Fruit fly (Drosophila melanogaster) whole organism, embryonic: ENCODE results near the gene CG10576.

Experiments
- ATbp ChIP-seq: fragments of 200-800 bp; sonication (Bioruptor generic); optimal IDR thresholded peaks from 2 replicates; lab custom pipeline; 2017; ENCODE audit warnings: missing biosample characterization, mild to moderate bottlenecking, missing genetic modification characterization, missing genetic modification reagents
- Awh ChIP-seq: fragments of 200-800 bp; sonication (Bioruptor generic); IDR thresholded peaks from 2 replicates; pipeline ENCODE4, ENCODE4 v1.3.6; 2022; ENCODE audit warnings: missing biosample characterization, missing genetic modification characterization
- BEAF-32 ChIP-seq: fragments of 200-800 bp; sonication (Bioruptor generic); optimal IDR thresholded peaks from 3 replicates; lab custom pipeline; 2017; ENCODE audit warnings: missing biosample characterization, missing genetic modification characterization, mild to moderate bottlenecking, moderate library complexity, missing genetic modification reagents
- Bteb2 ChIP-seq: fragments of 200-800 bp; sonication (Bioruptor generic); optimal IDR thresholded peaks from 2 replicates; lab custom pipeline; 2016; ENCODE audit warnings: missing biosample characterization, missing genetic modification characterization
- CG10274 ChIP-seq: fragments of 200-800 bp; sonication (Bioruptor generic); optimal IDR thresholded peaks from 3 replicates; lab custom pipeline; 2017; ENCODE audit warnings: missing biosample characterization, mild to moderate bottlenecking, missing genetic modification characterization
- CG12155 ChIP-seq: fragments of 200-800 bp; sonication (Bioruptor generic); optimal IDR thresholded peaks from 3 replicates; lab custom pipeline; 2016; ENCODE audit warnings: missing biosample characterization, missing genetic modification characterization
- CG12391 ChIP-seq: fragments of 200-800 bp; sonication (Bioruptor generic); optimal IDR thresholded peaks from 3 replicates; lab custom pipeline; 2018; ENCODE audit warnings: missing biosample characterization, mild to moderate bottlenecking, missing genetic modification characterization, moderate library complexity
- CG12744 ChIP-seq: fragments of 200-800 bp; sonication (Bioruptor generic); optimal IDR thresholded peaks from 2 replicates; lab custom pipeline; 2016; ENCODE audit warnings: missing biosample characterization, missing genetic modification characterization
- CG12769 ChIP-seq: fragments of 200-800 bp; sonication (Bioruptor generic); optimal IDR thresholded peaks from 2 replicates; lab custom pipeline; 2019; ENCODE audit warnings: missing biosample characterization, mild to moderate bottlenecking, missing genetic modification characterization, moderate library complexity
- CG13624 ChIP-seq: fragments of 200-800 bp; sonication (Bioruptor generic); optimal IDR thresholded peaks from 2 replicates; lab custom pipeline; 2016; ENCODE audit warnings: missing biosample characterization, missing genetic modification characterization
- CG13894 ChIP-seq: fragments of 200-800 bp; sonication (Bioruptor generic); optimal IDR thresholded peaks from 3 replicates; lab custom pipeline; 2018; ENCODE audit warnings: missing biosample characterization, mild to moderate bottlenecking, missing genetic modification characterization, moderate library complexity
- CG1529 ChIP-seq: fragments of 200-800 bp; sonication (Bioruptor generic); optimal IDR thresholded peaks from 3 replicates; lab custom pipeline; 2018; ENCODE audit warnings: missing biosample characterization, missing genetic modification characterization
- CG15479 ChIP-seq: fragments of 200-800 bp; sonication (Bioruptor generic); optimal IDR thresholded peaks from 3 replicates; lab custom pipeline; 2019; ENCODE audit warnings: missing biosample characterization, mild to moderate bottlenecking, missing genetic modification characterization, moderate library complexity
- CG1603 ChIP-seq: fragments of 200-800 bp; sonication (Bioruptor generic); optimal IDR thresholded peaks from 2 replicates; lab custom pipeline; 2019; ENCODE audit warnings: missing biosample characterization, mild to moderate bottlenecking, missing genetic modification characterization, moderate library complexity
- CG1647 ChIP-seq: fragments of 200-800 bp; sonication (Bioruptor generic); optimal IDR thresholded peaks from 3 replicates; lab custom pipeline; 2016; ENCODE audit warnings: missing biosample characterization, missing genetic modification characterization
- CG2712 ChIP-seq: fragments of 200-800 bp; optimal IDR thresholded peaks from 3 replicates; lab custom pipeline; 2019; ENCODE audit warnings: missing biosample characterization, mild to moderate bottlenecking, missing genetic modification characterization, moderate library complexity
- CG4282 ChIP-seq: fragments of 200-800 bp; sonication (Bioruptor generic); optimal IDR thresholded peaks from 2 replicates; lab custom pipeline; 2016; ENCODE audit warnings: missing biosample characterization, missing genetic modification characterization
- CG7556 ChIP-seq: fragments of 200-800 bp; sonication (Bioruptor generic); optimal IDR thresholded peaks from 2 replicates; lab custom pipeline; 2017; ENCODE audit warnings: missing biosample characterization, mild to moderate bottlenecking, missing genetic modification characterization
- CG8944 ChIP-seq: fragments of 200-800 bp; sonication (Bioruptor generic); optimal IDR thresholded peaks from 3 replicates; lab custom pipeline; 2016; ENCODE audit warnings: missing biosample characterization, missing genetic modification characterization
- CG9817 ChIP-seq: fragments of 200-800 bp; sonication (Bioruptor generic); optimal IDR thresholded peaks from 2 replicates; lab custom pipeline; 2018; ENCODE audit warnings: missing biosample characterization, mild to moderate bottlenecking, missing genetic modification characterization, moderate library complexity
- Fer3 ChIP-seq: fragments of 200-800 bp; sonication (Bioruptor generic); optimal IDR thresholded peaks from 2 replicates; lab custom pipeline; 2018; ENCODE audit warnings: missing biosample characterization, mild to moderate bottlenecking, missing genetic modification characterization, moderate library complexity
- Gsc ChIP-seq: fragments of 200-800 bp; sonication (Bioruptor generic); IDR thresholded peaks from 2 replicates; pipeline ENCODE4 v1.3.6; 2022; ENCODE audit warnings: missing biosample characterization, missing genetic modification characterization
- Oaz ChIP-seq: fragments of 200-800 bp; sonication (Bioruptor generic); IDR thresholded peaks from 2 replicates; pipeline ENCODE4 v1.3.6; 2022; ENCODE audit warnings: missing biosample characterization, missing genetic modification characterization
- abd-A ChIP-seq: fragments of 200-800 bp; sonication (Bioruptor generic); optimal IDR thresholded peaks from 3 replicates; lab custom pipeline; 2019; ENCODE audit warnings: missing biosample characterization, mild to moderate bottlenecking, missing genetic modification characterization, moderate library complexity
- chif ChIP-seq, 2 experiments: fragments of 200-800 bp; sonication (Bioruptor generic); optimal IDR thresholded peaks; 3 replicates each; lab custom pipeline; 2016; ENCODE audit warnings: missing biosample characterization in 2 of 2, missing genetic modification characterization in 2 of 2
- chinmo ChIP-seq: fragments of 200-800 bp; sonication (Bioruptor generic); IDR thresholded peaks from 4 replicates; pipeline ENCODE4 v1.3.6; 2022; ENCODE audit warnings: missing biosample characterization, missing genetic modification characterization; ENCODE audit not compliant: partially characterized antibody
- crol ChIP-seq: fragments of 200-800 bp; sonication (Bioruptor generic); IDR thresholded peaks from 2 replicates; pipeline ENCODE4 v1.3.6; 2022; ENCODE audit warnings: missing biosample characterization, missing genetic modification characterization
- hb ChIP-seq: fragments of 200-800 bp; sonication (Bioruptor generic); IDR thresholded peaks from 3 replicates; pipeline ENCODE4 v1.3.6; 2022; ENCODE audit warnings: missing biosample characterization, missing genetic modification characterization; ENCODE audit not compliant: partially characterized antibody
- klu ChIP-seq: fragments of 200-800 bp; sonication (Bioruptor generic); IDR thresholded peaks from 2 replicates; pipeline ENCODE4 v1.3.6; 2022; ENCODE audit warnings: missing biosample characterization, missing genetic modification characterization
- lbe ChIP-seq: fragments of 200-800 bp; sonication (Bioruptor generic); optimal IDR thresholded peaks from 2 replicates; lab custom pipeline; 2016; ENCODE audit warnings: missing biosample characterization, mild to moderate bottlenecking, missing genetic modification characterization
- mirr ChIP-seq: fragments of 200-800 bp; sonication (Bioruptor generic); optimal IDR thresholded peaks from 3 replicates; lab custom pipeline; 2018; ENCODE audit warnings: missing biosample characterization, mild to moderate bottlenecking, missing genetic modification characterization
- odd ChIP-seq: fragments of 200-800 bp; sonication (Bioruptor generic); optimal IDR thresholded peaks from 2 replicates; lab custom pipeline; 2017; ENCODE audit warnings: missing biosample characterization, mild to moderate bottlenecking, missing genetic modification characterization
- pho ChIP-seq: fragments of 200-800 bp; sonication (Bioruptor generic); optimal IDR thresholded peaks from 2 replicates; lab custom pipeline; 2016; ENCODE audit warnings: missing biosample characterization, missing genetic modification characterization
- sens ChIP-seq: fragments of 200-800 bp; sonication (Bioruptor generic); peaks from one replicate; lab custom pipeline; 2016; ENCODE audit warnings: missing biosample characterization, missing genetic modification characterization
- sr ChIP-seq: fragments of 200-800 bp; sonication (Bioruptor generic); IDR thresholded peaks from 3 replicates; pipeline ENCODE4 v1.3.6; 2022; ENCODE audit warnings: missing biosample characterization, missing genetic modification characterization
- unc-4 ChIP-seq: fragments of 200-800 bp; sonication (Bioruptor generic); IDR thresholded peaks from 2 replicates; pipeline ENCODE4 v1.3.6; 2022; ENCODE audit warnings: missing biosample characterization, missing genetic modification characterization; ENCODE audit not compliant: partially characterized antibody
- vfl ChIP-seq: fragments of 200-800 bp; sonication (Bioruptor generic); optimal IDR thresholded peaks from 2 replicates; lab custom pipeline; 2016; ENCODE audit warnings: missing biosample characterization, missing genetic modification characterization
- vvl ChIP-seq: fragments of 200-800 bp; sonication (Bioruptor generic); IDR thresholded peaks from 2 replicates; pipeline ENCODE4 v1.3.6; 2022; ENCODE audit warnings: missing biosample characterization, missing genetic modification characterization
- zfh1 ChIP-seq: fragments of 200-800 bp; sonication (Bioruptor generic); IDR thresholded peaks from 3 replicates; pipeline ENCODE4 v1.3.6; 2022; ENCODE audit warnings: missing biosample characterization, missing genetic modification characterization
- zfh2 ChIP-seq: fragments of 200-800 bp; sonication (Bioruptor generic); optimal IDR thresholded peaks from 2 replicates; lab custom pipeline; 2016; ENCODE audit warnings: missing biosample characterization, missing genetic modification characterization

The CG10576 gene

DNA sequence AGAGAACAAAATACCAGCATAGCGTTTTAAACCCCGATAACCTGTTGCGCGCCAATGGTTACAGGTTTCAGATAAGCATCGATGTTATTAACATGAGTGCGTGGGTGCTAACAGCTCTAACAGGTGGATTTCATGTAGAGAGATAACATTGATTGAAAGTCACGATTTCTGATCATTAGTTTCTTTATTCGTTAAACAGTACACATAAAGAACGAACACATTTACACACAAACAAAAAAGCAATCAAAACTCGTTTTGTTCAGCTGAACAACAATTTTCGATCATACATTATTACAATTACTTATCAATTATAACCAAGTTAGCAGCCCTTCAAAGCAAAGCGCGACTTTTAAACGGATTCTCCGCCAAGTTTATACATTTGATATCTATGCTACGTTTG is 24.2 kb upstream of the CG10576 start (continued):
- TF ChIP-seq klu (GFP tag; lab: Robert Waterston, UW) (peak; percentile 52; the same call in 1 of the 2 replicates), zfh1 (GFP tag; lab: Robert Waterston, UW) (0 out of 3 replicates have a peak, but pooled peaks have one; percentile 29), sens (GFP tag; lab: Kevin White, UChicago) (peak; percentile 94), Bteb2 (GFP tag; lab: Kevin White, UChicago) (peak; percentile 13), crol (GFP tag; lab: Robert Waterston, UW) (no peak), lbe (GFP tag; lab: Kevin White, UChicago) (peak; percentile 66), zfh2 (peak; percentile 38), mirr (GFP tag; lab: Kevin White, UChicago) (peak; percentile 38), chif (GFP tag; optimal IDR thresholded peaks at IDR 0.05; lab: Kevin White, UChicago) (peak in 1 of 2 experiments; percentile 18), hb (GFP tag; lab: Robert Waterston, UW) (no peak), ATbp (GFP tag; lab: Kevin White, UChicago) (no peak), CG12391 (peak; percentile 47), odd (GFP tag; lab: Kevin White, UChicago) (no peak), CG13624 (GFP tag; lab: Kevin White, UChicago) (peak; percentile 65), Fer3 (tag; lab: Kevin White, UChicago) (peak; percentile 19), CG7556 (GFP tag; lab: Kevin White, UChicago) (peak; percentile 5), vfl (GFP tag; lab: Kevin White, UChicago) (peak; percentile 13), BEAF-32 (GFP tag; lab: Kevin White, UChicago) (peak; percentile 30), CG4282 (GFP tag; lab: Kevin White, UChicago) (no peak), unc-4 (0 out of 2 replicates have a peak, but pooled peaks have one; percentile 26), CG12155 (peak; percentile 17), CG10274 (no peak), pho (peak; percentile 50), CG1603 (tag; lab: Kevin White, UChicago) (peak; percentile 71), CG1529 (GFP tag; lab: Kevin White, UChicago) (no peak), CG1647 (GFP tag; lab: Kevin White, UChicago) (peak; percentile 19), Oaz (GFP tag; lab: Robert Waterston, UW) (no peak)

DNA sequence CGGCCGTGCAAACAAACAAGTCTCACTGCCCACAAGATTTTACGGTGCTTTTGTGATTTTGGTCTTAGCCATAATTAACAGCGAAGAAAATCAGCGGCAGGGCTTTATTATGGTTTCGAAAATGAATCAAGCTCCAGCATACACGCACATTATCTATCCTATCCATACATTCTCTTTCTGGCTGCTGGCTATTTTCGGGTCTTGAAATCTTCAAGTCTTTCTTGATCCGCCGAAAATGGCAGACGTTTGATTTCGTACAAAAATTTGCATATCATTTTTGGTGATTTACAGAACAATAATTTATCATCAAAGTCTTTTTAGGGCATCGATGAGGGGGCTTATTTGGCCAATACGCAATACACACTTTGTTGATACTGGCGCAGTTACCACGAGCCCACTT is 23.3 kb upstream of the CG10576 start:
- TF ChIP-seq chinmo (GFP tag; lab: Robert Waterston, UW) (0 out of 4 replicates have a peak, but pooled peaks have one; percentile 8), Gsc (GFP tag; lab: Robert Waterston, UW) (no peak), CG12769 (tag; lab: Kevin White, UChicago) (peak; percentile 27), CG8944 (GFP tag; lab: Kevin White, UChicago) (no peak), CG13624 (GFP tag; lab: Kevin White, UChicago) (peak; percentile 31), CG13894 (tag; lab: Kevin White, UChicago) (peak; percentile 90)
- TF ChIP-seq, all 482 proteins: peak for 4

DNA sequence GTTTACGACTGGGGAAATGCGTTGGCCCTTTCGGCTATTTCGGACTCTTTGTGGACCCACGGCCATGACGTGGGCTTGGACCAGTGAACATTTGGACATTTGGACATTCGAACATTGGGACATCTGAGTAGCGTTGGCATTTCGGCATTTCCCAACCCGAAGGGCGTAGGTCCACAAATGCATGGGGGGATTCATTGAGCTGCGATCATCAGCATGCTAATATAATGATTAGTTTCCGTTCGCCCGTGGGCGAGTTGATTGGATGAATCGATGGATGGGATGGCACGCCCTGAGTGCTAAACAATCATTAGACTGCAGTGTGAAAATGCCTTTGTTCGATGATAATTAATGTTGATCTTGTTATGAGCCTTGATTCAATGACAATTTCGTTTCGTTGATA is 22.0 kb upstream of the CG10576 start:
- TF ChIP-seq CG12744 (GFP tag; lab: Kevin White, UChicago) (no peak), CG9817 (no peak), Awh (GFP tag; lab: Robert Waterston, UW) (peak; percentile 84), CG15479 (peak; percentile 44), sr (GFP tag; lab: Robert Waterston, UW) (peak; percentile 82), abd-A (peak; percentile 52), vvl (GFP tag; lab: Robert Waterston, UW) (peak; percentile 36; the same call in 1 of the 2 replicates), CG2712 (tag; lab: Kevin White, UChicago) (no peak)
